Worm (Caenorhabditis elegans) whole organism, mixed stage, embryonic: Measurements from ENCODE around the gene srg-36.

Experiments used
- M03D4.4 ChIP-seq: sonication (generic microtip); optimal IDR thresholded peaks from 2 replicates; lab custom pipeline; 2017; ENCODE audit warnings: mild to moderate bottlenecking, missing genetic modification characterization, missing compliant biosample characterization
- bed-3 ChIP-seq: fragments of 200-800 bp; sonication (Bioruptor generic); optimal IDR thresholded peaks from 3 replicates; lab custom pipeline; 2018; ENCODE audit warnings: mild to moderate bottlenecking, missing genetic modification characterization, moderate library complexity, missing compliant biosample characterization
- blmp-1 ChIP-seq: fragments of 150-350 bp; optimal IDR thresholded peaks from 2 replicates; lab custom pipeline; 2014; ENCODE audit warnings: missing biosample characterization, missing genetic modification characterization
- ceh-39 ChIP-seq: fragments of 150-350 bp; optimal IDR thresholded peaks from 2 replicates; lab custom pipeline; 2014; ENCODE audit warnings: missing biosample characterization, missing genetic modification characterization
- ceh-43 ChIP-seq: fragments of 200-800 bp; sonication (Bioruptor generic); optimal IDR thresholded peaks from 2 replicates; lab custom pipeline; 2018; ENCODE audit warnings: mild to moderate bottlenecking, missing genetic modification characterization, moderate library complexity, missing compliant biosample characterization
- ceh-83 ChIP-seq: fragments of 200-800 bp; sonication (Bioruptor generic); optimal IDR thresholded peaks from 2 replicates; lab custom pipeline; 2018; ENCODE audit warnings: mild to moderate bottlenecking, missing genetic modification characterization, missing compliant biosample characterization
- ces-1 ChIP-seq: fragments of 150-350 bp; optimal IDR thresholded peaks from 2 replicates; lab custom pipeline; 2014; ENCODE audit warnings: missing biosample characterization, missing genetic modification reagents, missing genetic modification characterization
- cnd-1 ChIP-seq: fragments of 200-800 bp; sonication (Bioruptor generic); optimal IDR thresholded peaks from 2 replicates; lab custom pipeline; 2018; ENCODE audit warnings: mild to moderate bottlenecking, missing genetic modification characterization, missing compliant biosample characterization
- drap-1 ChIP-seq: fragments of 200-800 bp; sonication (Bioruptor generic); optimal IDR thresholded peaks from 3 replicates; lab custom pipeline; 2018; ENCODE audit warnings: mild to moderate bottlenecking, missing genetic modification characterization, missing compliant biosample characterization
- elt-1 ChIP-seq: sonication (generic microtip); optimal IDR thresholded peaks from 2 replicates; lab custom pipeline; 2017; ENCODE audit warnings: missing genetic modification characterization, mild to moderate bottlenecking, missing compliant biosample characterization, antibody characterized with exemption, moderate library complexity, borderline replicate concordance; ENCODE audit not compliant: insufficient read depth
- elt-3 ChIP-seq: fragments of 150-350 bp; optimal IDR thresholded peaks from 2 replicates; lab custom pipeline; 2014; ENCODE audit warnings: missing biosample characterization, missing genetic modification characterization
- flh-1 ChIP-seq: fragments of 200-800 bp; sonication (Bioruptor generic); optimal IDR thresholded peaks from 2 replicates; lab custom pipeline; 2018; ENCODE audit warnings: mild to moderate bottlenecking, missing genetic modification characterization, moderate library complexity, missing compliant biosample characterization
- ham-2 ChIP-seq: fragments of 200-800 bp; sonication (Bioruptor generic); optimal IDR thresholded peaks from 2 replicates; lab custom pipeline; 2018; ENCODE audit warnings: mild to moderate bottlenecking, missing genetic modification characterization, missing compliant biosample characterization
- hlh-1 ChIP-seq: fragments of 150-350 bp; optimal IDR thresholded peaks from 2 replicates; lab custom pipeline; 2014; ENCODE audit warnings: missing biosample characterization, missing genetic modification reagents, missing genetic modification characterization
- lin-13 ChIP-seq: fragments of 150-350 bp; optimal IDR thresholded peaks from 2 replicates; lab custom pipeline; 2014; ENCODE audit warnings: missing biosample characterization, missing genetic modification characterization
- lin-32 ChIP-seq: fragments of 200-800 bp; sonication (Bioruptor generic); optimal IDR thresholded peaks from 2 replicates; lab custom pipeline; 2018; ENCODE audit warnings: mild to moderate bottlenecking, missing genetic modification characterization, missing compliant biosample characterization
- lsy-2 ChIP-seq: fragments of 150-350 bp; optimal IDR thresholded peaks from 2 replicates; lab custom pipeline; 2014; ENCODE audit warnings: missing biosample characterization, missing genetic modification characterization
- mab-5 ChIP-seq: fragments of 150-350 bp; optimal IDR thresholded peaks from 2 replicates; lab custom pipeline; 2014; ENCODE audit warnings: missing biosample characterization, missing genetic modification characterization
- mep-1 ChIP-seq: fragments of 150-350 bp; optimal IDR thresholded peaks from 2 replicates; lab custom pipeline; 2017; ENCODE audit warnings: missing biosample characterization, missing genetic modification reagents, missing genetic modification characterization, inconsistent platforms
- mls-2 ChIP-seq: sonication (generic microtip); optimal IDR thresholded peaks from 2 replicates; lab custom pipeline; 2016; ENCODE audit warnings: mild to moderate bottlenecking, missing genetic modification characterization, moderate library complexity, missing compliant biosample characterization
- nhr-28 ChIP-seq: fragments of 150-350 bp; optimal IDR thresholded peaks from 2 replicates; lab custom pipeline; 2014; ENCODE audit warnings: missing biosample characterization, missing genetic modification characterization
- nhr-76 ChIP-seq: sonication (generic microtip); optimal IDR thresholded peaks from 2 replicates; lab custom pipeline; 2017; ENCODE audit warnings: missing biosample characterization, missing genetic modification characterization
- pha-4 ChIP-seq: fragments of 150-350 bp; optimal IDR thresholded peaks from 2 replicates; lab custom pipeline; 2018; ENCODE audit warnings: missing biosample characterization, missing genetic modification reagents, missing genetic modification characterization
- sem-2 ChIP-seq: fragments of 200-800 bp; sonication (Bioruptor generic); optimal IDR thresholded peaks from 2 replicates; lab custom pipeline; 2018; ENCODE audit warnings: mild to moderate bottlenecking, missing genetic modification characterization, missing compliant biosample characterization
- snpc-4 ChIP-seq: fragments of 150-350 bp; optimal IDR thresholded peaks from 2 replicates; lab custom pipeline; 2014; ENCODE audit warnings: missing biosample characterization, missing genetic modification characterization
- sptf-1 ChIP-seq: sonication (generic microtip); optimal IDR thresholded peaks from 2 replicates; lab custom pipeline; 2017; ENCODE audit warnings: mild to moderate bottlenecking, missing genetic modification characterization, moderate library complexity, missing compliant biosample characterization
- tbx-8 ChIP-seq: fragments of 200-800 bp; sonication (Bioruptor generic); optimal IDR thresholded peaks from 2 replicates; lab custom pipeline; 2018; ENCODE audit warnings: mild to moderate bottlenecking, missing genetic modification characterization, moderate library complexity, missing compliant biosample characterization
- unc-120 ChIP-seq: sonication (generic microtip); optimal IDR thresholded peaks from 2 replicates; lab custom pipeline; 2017; ENCODE audit warnings: missing genetic modification characterization, missing compliant biosample characterization; ENCODE audit not compliant: poor library complexity, severe bottlenecking
- unc-39 ChIP-seq: fragments of 150-350 bp; optimal IDR thresholded peaks from 2 replicates; lab custom pipeline; 2014; ENCODE audit warnings: missing biosample characterization, missing genetic modification characterization
- unc-62 ChIP-seq: fragments of 150-350 bp; optimal IDR thresholded peaks from 2 replicates; lab custom pipeline; 2014; ENCODE audit warnings: missing biosample characterization, missing genetic modification reagents, missing genetic modification characterization
- zip-8 ChIP-seq: fragments of 150-350 bp; optimal IDR thresholded peaks from 2 replicates; lab custom pipeline; 2014; ENCODE audit warnings: missing biosample characterization, missing genetic modification characterization

srg-36 gene

DNA sequence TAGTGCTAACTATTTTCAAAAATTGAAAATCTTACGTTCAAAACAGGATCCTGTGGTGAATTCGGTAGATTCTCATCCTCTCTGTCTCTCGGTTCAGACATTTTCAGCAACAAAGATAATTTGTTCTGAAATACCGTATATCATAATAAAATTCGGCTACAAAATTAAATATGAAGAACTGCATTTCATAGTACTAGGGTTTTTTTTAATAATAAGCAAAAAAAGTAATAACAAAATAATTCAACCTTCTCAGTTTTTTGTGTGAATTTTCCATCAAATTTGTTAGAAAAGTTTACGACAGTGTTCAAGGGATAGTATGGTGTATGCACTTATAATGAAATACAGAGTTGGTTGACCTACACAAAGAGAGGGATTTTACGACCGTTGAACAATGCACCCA, 11.1 kb downstream of the srg-36 start, which contains the start of gene K06G5.3:
K06G5.3 (minus strand) TSS at position 101 of the 400 bp plus-strand sequence.
- TF ChIP-seq elt-3, result no peak

ce11 chrX:14214520-14215023, 19.7 kb downstream of the srg-36 start, which contains the start of gene K06G5.1:
Gene K06G5.1, plus strand, starts transcription at chrX:14214973.
- TF ChIP-seq flh-1 (GFP tag; lab: Kevin White, UChicago), result no peak
- TF ChIP-seq cnd-1 (tag; lab: Kevin White, UChicago), result no peak
- no peak for TF ChIP-seq zip-8 (tag; lab: Kevin White, UChicago)
- TF ChIP-seq unc-62 (GFP tag; lab: Kevin White, UChicago), result no peak
- no peak for TF ChIP-seq ham-2 (GFP tag; lab: Kevin White, UChicago)
- no peak for TF ChIP-seq hlh-1 (tag; lab: Kevin White, UChicago)
- TF ChIP-seq M03D4.4 (tag; lab: Kevin White, UChicago), result no peak

ce11 chrX:14213314-14213713, 21.0 kb downstream of the srg-36 start:
- TF ChIP-seq elt-3, result no peak

DNA sequence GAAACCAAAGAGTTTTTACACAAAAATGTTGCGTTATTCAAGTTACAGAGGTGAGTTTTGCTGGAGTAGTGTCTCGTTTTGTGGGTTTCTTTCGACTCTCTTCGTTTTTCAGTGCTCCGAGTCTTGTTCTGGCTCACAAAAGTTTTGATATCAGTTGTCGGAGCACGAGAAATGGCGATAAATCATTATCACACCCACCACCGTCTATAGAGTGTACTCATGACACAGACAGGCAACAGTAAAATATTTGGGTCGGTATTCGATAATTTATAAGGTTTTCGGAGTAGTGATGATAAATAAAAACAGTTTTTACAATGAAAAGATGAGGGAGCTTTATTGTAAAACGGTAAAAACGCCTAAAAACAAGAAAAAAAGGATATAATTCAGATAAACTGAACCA, 26.3 kb downstream of the srg-36 start, which contains the start of gene ceh-37:
ceh-37 (minus strand) TSS at position 59 of the 400 bp plus-strand sequence.
- TF ChIP-seq M03D4.4 (tag; lab: Kevin White, UChicago) (no peak), ceh-43 (GFP tag; lab: Kevin White, UChicago) (no peak), lin-13 (tag; lab: Kevin White, UChicago) (no peak), pha-4 (tag; lab: Kevin White, UChicago) (no peak), elt-1 (tag; lab: Kevin White, UChicago) (no peak), hlh-1 (tag; lab: Kevin White, UChicago) (no peak), bed-3 (GFP tag; lab: Kevin White, UChicago) (no peak), lsy-2 (tag; lab: Kevin White, UChicago) (no peak), ceh-39 (tag; lab: Kevin White, UChicago) (no peak), nhr-28 (no peak), unc-120 (tag; lab: Kevin White, UChicago) (no peak), flh-1 (GFP tag; lab: Kevin White, UChicago) (no peak), ham-2 (GFP tag; lab: Kevin White, UChicago) (no peak), sptf-1 (tag; lab: Kevin White, UChicago) (no peak), unc-62 (GFP tag; lab: Kevin White, UChicago) (no peak), mls-2 (tag; lab: Kevin White, UChicago) (no peak), snpc-4 (tag; lab: Kevin White, UChicago) (no peak), mab-5 (no peak), sem-2 (GFP tag; lab: Kevin White, UChicago) (no peak), lin-32 (GFP tag; lab: Kevin White, UChicago) (no peak)

DNA sequence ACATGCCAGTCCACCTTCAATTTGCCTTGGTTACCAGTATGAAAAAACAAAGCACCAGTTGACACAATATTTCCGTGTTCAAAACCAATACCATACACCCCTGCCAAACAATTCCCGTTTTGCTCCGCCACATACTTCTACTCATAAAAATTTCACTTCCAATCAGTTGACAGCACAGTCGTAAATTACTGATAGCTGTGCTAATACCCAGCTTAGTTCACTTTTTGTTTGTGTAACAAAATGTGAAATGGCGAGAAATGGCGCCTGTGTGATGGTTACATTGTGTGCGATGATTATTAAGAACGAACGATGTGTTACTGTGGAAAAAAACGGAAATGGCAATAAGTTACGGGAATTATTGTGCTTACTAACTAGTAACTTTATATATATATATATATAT, 27.9 kb downstream of the srg-36 start:
- TF ChIP-seq mls-2 (tag; lab: Kevin White, UChicago), result no peak
- TF ChIP-seq mep-1 (tag; lab: Kevin White, UChicago), result no peak
- TF ChIP-seq unc-120 (tag; lab: Kevin White, UChicago), result no peak
- TF ChIP-seq lsy-2 (tag; lab: Kevin White, UChicago), result no peak
- no peak for TF ChIP-seq cnd-1 (tag; lab: Kevin White, UChicago)
- TF ChIP-seq ces-1 (GFP tag; lab: Kevin White, UChicago), result no peak
- no peak for TF ChIP-seq snpc-4 (tag; lab: Kevin White, UChicago)

DNA sequence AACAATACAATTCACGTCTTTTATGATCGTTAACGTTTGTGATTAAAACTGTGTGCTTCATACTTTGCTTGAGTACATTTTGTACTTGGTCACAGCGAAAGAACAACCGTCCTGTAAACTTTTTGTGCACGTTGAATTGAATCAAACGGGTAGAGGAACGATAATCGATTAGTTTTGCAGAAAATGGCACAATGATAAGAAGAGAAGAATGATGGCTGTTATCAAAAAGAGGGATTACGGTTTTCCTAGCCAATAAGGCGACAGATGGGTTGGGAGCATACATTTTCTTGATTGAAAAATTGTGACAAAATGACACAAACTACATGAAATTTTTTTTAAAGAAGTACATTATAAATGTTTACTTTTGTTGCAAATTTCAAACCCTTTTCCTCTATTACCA, 40.0 kb downstream of the srg-36 start:
- TF ChIP-seq mep-1 (tag; lab: Kevin White, UChicago) (no peak), cnd-1 (tag; lab: Kevin White, UChicago) (no peak), zip-8 (tag; lab: Kevin White, UChicago) (no peak), drap-1 (no peak), unc-62 (GFP tag; lab: Kevin White, UChicago) (no peak)

- TF ChIP-seq tbx-8 (GFP tag; lab: Kevin White, UChicago) (no peak), lin-32 (GFP tag; lab: Kevin White, UChicago) (no peak), nhr-28 (no peak), unc-39 (tag; lab: Kevin White, UChicago) (no peak), ham-2 (GFP tag; lab: Kevin White, UChicago) (no peak), blmp-1 (tag; lab: Kevin White, UChicago) (no peak), ces-1 (GFP tag; lab: Kevin White, UChicago) (no peak), cnd-1 (tag; lab: Kevin White, UChicago) (no peak), snpc-4 (tag; lab: Kevin White, UChicago) (no peak), ceh-39 (tag; lab: Kevin White, UChicago) (no peak), nhr-76 (tag; lab: Kevin White, UChicago) (no peak), ceh-43 (GFP tag; lab: Kevin White, UChicago) (no peak), hlh-1 (tag; lab: Kevin White, UChicago) (no peak), unc-62 (GFP tag; lab: Kevin White, UChicago) (no peak), elt-1 (tag; lab: Kevin White, UChicago) (no peak), drap-1 (no peak), ceh-83 (GFP tag; lab: Kevin White, UChicago) (no peak)
- TF ChIP-seq, all 35 proteins: peak for 0
Observed at ce11 chrX:14186466-14186865, 47.8 kb downstream of the srg-36 start, which contains the start of gene ceh-36. Gene ceh-36, minus strand, starts transcription at chrX:14186566.
